Fruit fly (Drosophila melanogaster) whole organism, embryonic: ENCODE measurements around the gene ssp3.

Experiments used
- Adf1 ChIP-seq: fragments of 200-800 bp; sonication (Bioruptor generic); IDR thresholded peaks from 2 replicates; pipeline ENCODE4 v1.3.6; 2022; ENCODE audit warnings: missing biosample characterization, missing genetic modification characterization
- Bgb ChIP-seq: fragments of 200-800 bp; sonication (Bioruptor generic); IDR thresholded peaks from 2 replicates; pipeline ENCODE4 v1.3.6; 2022; ENCODE audit warnings: missing biosample characterization, missing genetic modification characterization; ENCODE audit not compliant: partially characterized antibody
- CG10565 ChIP-seq: fragments of 200-800 bp; sonication (Bioruptor generic); optimal IDR thresholded peaks from 3 replicates; lab custom pipeline; 2016; ENCODE audit warnings: missing biosample characterization, mild to moderate bottlenecking, missing genetic modification characterization
- CG11504 ChIP-seq: fragments of 200-800 bp; sonication (Bioruptor generic); optimal IDR thresholded peaks from 3 replicates; lab custom pipeline; 2019; ENCODE audit warnings: missing biosample characterization, mild to moderate bottlenecking, missing genetic modification characterization, moderate library complexity
- CG11723 ChIP-seq: fragments of 200-800 bp; sonication (Bioruptor generic); optimal IDR thresholded peaks from 2 replicates; lab custom pipeline; 2017; ENCODE audit warnings: missing biosample characterization, mild to moderate bottlenecking, missing genetic modification characterization
- CG14965 ChIP-seq: fragments of 200-800 bp; sonication (Bioruptor generic); optimal IDR thresholded peaks from 2 replicates; lab custom pipeline; 2016; ENCODE audit warnings: missing biosample characterization, missing genetic modification characterization, borderline replicate concordance
- CG17385 ChIP-seq: fragments of 200-800 bp; sonication (Bioruptor generic); optimal IDR thresholded peaks from 3 replicates; lab custom pipeline; 2018; ENCODE audit warnings: missing biosample characterization, mild to moderate bottlenecking, missing genetic modification characterization
- CG17829 ChIP-seq: fragments of 200-800 bp; optimal IDR thresholded peaks from 2 replicates; lab custom pipeline; 2019; ENCODE audit warnings: missing biosample characterization, mild to moderate bottlenecking, missing genetic modification characterization, moderate library complexity
- CG18011 ChIP-seq: fragments of 200-800 bp; sonication (Bioruptor generic); optimal IDR thresholded peaks from 2 replicates; lab custom pipeline; 2017; ENCODE audit warnings: missing biosample characterization, missing genetic modification characterization, mild to moderate bottlenecking, moderate library complexity, missing genotype
- CG18619 ChIP-seq: fragments of 200-800 bp; sonication (Bioruptor generic); optimal IDR thresholded peaks from 3 replicates; lab custom pipeline; 2017; ENCODE audit warnings: missing biosample characterization, mild to moderate bottlenecking, missing genetic modification characterization
- CG8924 ChIP-seq: fragments of 200-800 bp; optimal IDR thresholded peaks from 3 replicates; lab custom pipeline; 2019; ENCODE audit warnings: missing biosample characterization, mild to moderate bottlenecking, missing genetic modification characterization, moderate library complexity
- CG9817 ChIP-seq: fragments of 200-800 bp; sonication (Bioruptor generic); optimal IDR thresholded peaks from 2 replicates; lab custom pipeline; 2018; ENCODE audit warnings: missing biosample characterization, mild to moderate bottlenecking, missing genetic modification characterization, moderate library complexity
- CTCF ChIP-seq: fragments of 200-800 bp; sonication (Bioruptor generic); optimal IDR thresholded peaks from 2 replicates; lab custom pipeline; 2017; ENCODE audit warnings: missing biosample characterization, mild to moderate bottlenecking, missing genetic modification characterization, moderate library complexity
- Fer3 ChIP-seq: fragments of 200-800 bp; sonication (Bioruptor generic); optimal IDR thresholded peaks from 2 replicates; lab custom pipeline; 2018; ENCODE audit warnings: missing biosample characterization, mild to moderate bottlenecking, missing genetic modification characterization, moderate library complexity
- HLH4C ChIP-seq: fragments of 200-800 bp; sonication (Bioruptor generic); IDR thresholded peaks from 3 replicates; pipeline ENCODE4 v1.3.6; 2022; ENCODE audit warnings: missing biosample characterization, missing genetic modification characterization; ENCODE audit not compliant: partially characterized antibody
- Hmx ChIP-seq: fragments of 200-800 bp; sonication (Bioruptor generic); optimal IDR thresholded peaks from 2 replicates; lab custom pipeline; 2016; ENCODE audit warnings: missing biosample characterization, missing genetic modification characterization
- Kr ChIP-seq: fragments of 200-800 bp; sonication (Bioruptor generic); optimal IDR thresholded peaks from 2 replicates; lab custom pipeline; 2017; ENCODE audit warnings: missing biosample characterization, mild to moderate bottlenecking, missing genetic modification characterization
- MESR4 ChIP-seq: fragments of 200-800 bp; sonication (Bioruptor generic); optimal IDR thresholded peaks from 2 replicates; lab custom pipeline; 2018; ENCODE audit warnings: missing biosample characterization, mild to moderate bottlenecking, missing genetic modification characterization, moderate library complexity
- Nf-YB ChIP-seq: fragments of 200-800 bp; sonication (Bioruptor generic); optimal IDR thresholded peaks from 3 replicates; lab custom pipeline; 2019; ENCODE audit warnings: missing biosample characterization, mild to moderate bottlenecking, missing genetic modification characterization, moderate library complexity
- Six4 ChIP-seq: fragments of 200-800 bp; sonication (Bioruptor generic); optimal IDR thresholded peaks from 2 replicates; lab custom pipeline; 2016; ENCODE audit warnings: missing biosample characterization, missing genetic modification characterization
- Sox102F ChIP-seq: fragments of 200-800 bp; sonication (Bioruptor generic); optimal IDR thresholded peaks from 2 replicates; lab custom pipeline; 2018; ENCODE audit warnings: missing biosample characterization, mild to moderate bottlenecking, missing genetic modification characterization, moderate library complexity
- br ChIP-seq: fragments of >200 bp; optimal IDR thresholded peaks from 2 replicates; lab custom pipeline; 2017
- btn ChIP-seq: fragments of 200-800 bp; sonication (Bioruptor generic); optimal IDR thresholded peaks from 2 replicates; lab custom pipeline; 2016; ENCODE audit warnings: missing biosample characterization, missing genetic modification characterization
- danr ChIP-seq: fragments of 200-800 bp; sonication (Bioruptor generic); IDR thresholded peaks from 2 replicates; pipeline ENCODE4 v1.3.6; 2022; ENCODE audit warnings: missing biosample characterization, missing genetic modification characterization
- fd64A ChIP-seq: fragments of 200-800 bp; sonication (Bioruptor generic); optimal IDR thresholded peaks from 3 replicates; lab custom pipeline; 2018; ENCODE audit warnings: missing biosample characterization, mild to moderate bottlenecking, missing genetic modification characterization
- gcm2 ChIP-seq: fragments of 200-800 bp; sonication (Bioruptor generic); optimal IDR thresholded peaks from 2 replicates; lab custom pipeline; 2016; ENCODE audit warnings: missing biosample characterization, missing genetic modification characterization
- gem ChIP-seq: fragments of 200-800 bp; sonication (Bioruptor generic); optimal IDR thresholded peaks from 2 replicates; lab custom pipeline; 2019; ENCODE audit warnings: missing biosample characterization, mild to moderate bottlenecking, missing genetic modification characterization, moderate library complexity
- gro ChIP-seq: fragments of 200-800 bp; sonication (Bioruptor generic); optimal IDR thresholded peaks from 2 replicates; lab custom pipeline; 2016; ENCODE audit warnings: missing biosample characterization, missing genetic modification characterization
- gsb-n ChIP-seq: fragments of 200-800 bp; sonication (Bioruptor generic); optimal IDR thresholded peaks from 3 replicates; lab custom pipeline; 2018; ENCODE audit warnings: missing biosample characterization, mild to moderate bottlenecking, missing genetic modification characterization
- lab ChIP-seq: fragments of 200-800 bp; sonication (Bioruptor generic); optimal IDR thresholded peaks from 3 replicates; lab custom pipeline; 2017; ENCODE audit warnings: missing biosample characterization, missing genetic modification characterization, mild to moderate bottlenecking, moderate library complexity, missing genetic modification reagents
- oc ChIP-seq: fragments of 200-800 bp; sonication (Bioruptor generic); optimal IDR thresholded peaks from 2 replicates; lab custom pipeline; 2018; ENCODE audit warnings: missing biosample characterization, mild to moderate bottlenecking, missing genetic modification characterization, moderate library complexity
- pho ChIP-seq: fragments of 200-800 bp; sonication (Bioruptor generic); optimal IDR thresholded peaks from 2 replicates; lab custom pipeline; 2016; ENCODE audit warnings: missing biosample characterization, missing genetic modification characterization
- pros ChIP-seq: fragments of 200-800 bp; sonication (Bioruptor generic); optimal IDR thresholded peaks from 3 replicates; lab custom pipeline; 2019; ENCODE audit warnings: missing biosample characterization, mild to moderate bottlenecking, missing genetic modification characterization, moderate library complexity
- psq ChIP-seq: fragments of 200-800 bp; sonication (Bioruptor generic); optimal IDR thresholded peaks from 2 replicates; lab custom pipeline; 2017; ENCODE audit warnings: missing biosample characterization, missing genetic modification characterization
- pzg ChIP-seq: fragments of 200-800 bp; sonication (Bioruptor generic); optimal IDR thresholded peaks from 3 replicates; lab custom pipeline; 2018; ENCODE audit warnings: missing biosample characterization, mild to moderate bottlenecking, missing genetic modification characterization, moderate library complexity
- sens ChIP-seq: fragments of 200-800 bp; sonication (Bioruptor generic); peaks from one replicate; lab custom pipeline; 2016; ENCODE audit warnings: missing biosample characterization, missing genetic modification characterization
- slp2 ChIP-seq: fragments of 200-800 bp; sonication (Bioruptor generic); optimal IDR thresholded peaks from 2 replicates; lab custom pipeline; 2016; ENCODE audit warnings: missing biosample characterization, missing genetic modification characterization
- so ChIP-seq: fragments of 200-800 bp; sonication (Bioruptor generic); IDR thresholded peaks from 3 replicates; pipeline ENCODE4 v1.3.6; 2022; ENCODE audit warnings: missing biosample characterization, missing genetic modification characterization
- sqz ChIP-seq: fragments of 200-800 bp; sonication (Bioruptor generic); optimal IDR thresholded peaks from 3 replicates; lab custom pipeline; 2018; ENCODE audit warnings: missing biosample characterization, mild to moderate bottlenecking, missing genetic modification characterization
- tap ChIP-seq: fragments of 200-800 bp; optimal IDR thresholded peaks from 3 replicates; lab custom pipeline; 2019; ENCODE audit warnings: missing biosample characterization, mild to moderate bottlenecking, missing genetic modification characterization, moderate library complexity
- vvl ChIP-seq: fragments of 200-800 bp; sonication (Bioruptor generic); IDR thresholded peaks from 2 replicates; pipeline ENCODE4 v1.3.6; 2022; ENCODE audit warnings: missing biosample characterization, missing genetic modification characterization
- yki ChIP-seq: fragments of >200 bp; optimal IDR thresholded peaks from 3 replicates; lab custom pipeline; 2018

ssp3 gene

dm6 chr2L:18929595-18929994 is 14.2 kb downstream of the ssp3 start (continued):
- TF ChIP-seq CG17385 (no peak), CG9817 (tag; lab: Kevin White, UChicago) (no peak), CG18619 (no peak), Six4 (GFP tag; lab: Kevin White, UChicago) (no peak), CG14965 (GFP tag; lab: Kevin White, UChicago) (no peak), yki (lab: Kevin White, UChicago) (no peak), btn (GFP tag; lab: Kevin White, UChicago) (no peak), fd64A (no peak), gsb-n (tag; lab: Kevin White, UChicago) (no peak), danr (GFP tag; lab: Robert Waterston, UW) (no peak), CG17829 (tag; lab: Kevin White, UChicago) (no peak), br (lab: Kevin White, UChicago) (no peak), so (GFP tag; lab: Robert Waterston, UW) (no peak), gem (tag; lab: Kevin White, UChicago) (peak; percentile 17), sens (peak; percentile 73), pzg (GFP tag; lab: Kevin White, UChicago) (no peak), gro (GFP tag; lab: Kevin White, UChicago) (no peak), gcm2 (no peak), Fer3 (no peak), sqz (GFP tag; lab: Kevin White, UChicago) (no peak)

dm6 chr2L:18927891-18928290 is 15.9 kb downstream of the ssp3 start:
- no peak for TF ChIP-seq CG10565
- peak; percentile 29 for TF ChIP-seq Kr (GFP tag; lab: Kevin White, UChicago)
- TF ChIP-seq vvl (GFP tag; lab: Robert Waterston, UW), result peak; percentile 38; the same call in 1 of the 2 replicates
- TF ChIP-seq Hmx, result no peak
- no peak for TF ChIP-seq CTCF (GFP tag; lab: Kevin White, UChicago)
- peak; percentile 55 for TF ChIP-seq tap (tag; lab: Kevin White, UChicago)
- TF ChIP-seq Nf-YB (GFP tag; lab: Kevin White, UChicago), result no peak
- peak; percentile 24 for TF ChIP-seq oc
- no peak for TF ChIP-seq Sox102F (GFP tag; lab: Kevin White, UChicago)
- TF ChIP-seq slp2, result no peak
- TF ChIP-seq CG11504 (tag; lab: Kevin White, UChicago), result no peak
- no peak for TF ChIP-seq Adf1
- no peak for TF ChIP-seq CG11723
- TF ChIP-seq lab (GFP tag; lab: Kevin White, UChicago), result no peak
- no peak for TF ChIP-seq HLH4C
- TF ChIP-seq gsb-n (tag; lab: Kevin White, UChicago), result peak; percentile 96
- no peak for TF ChIP-seq pho (GFP tag; lab: Kevin White, UChicago)
- TF ChIP-seq CG18011 (GFP tag; lab: Kevin White, UChicago), result no peak
- no peak for TF ChIP-seq psq (GFP tag; lab: Kevin White, UChicago)
- TF ChIP-seq MESR4, result no peak
- no peak for TF ChIP-seq Bgb (GFP tag; lab: Robert Waterston, UW)
- peak; percentile 49 for TF ChIP-seq pros (GFP tag; lab: Kevin White, UChicago)
- peak; percentile 40 for TF ChIP-seq CG8924 (tag; lab: Kevin White, UChicago)
- TF ChIP-seq CG17385, result no peak
